Fruit fly (Drosophila melanogaster): ENCODE measurements around the gene CG1529.

Gene CG1529

dm6 chrX:21053849-21054581, 22.3 kb upstream of the CG1529 start, which contains the start of the genes Stt3A and bves (continued):
- TF ChIP-seq sens-2 (GFP tag; IDR thresholded peaks at IDR 0.05) (peak; percentile 96), CG10543 (GFP tag; optimal IDR thresholded peaks at IDR 0.05) (peak; percentile 96), CG4617 (GFP tag; optimal IDR thresholded peaks at IDR 0.05; ENCODE audit: borderline replicate concordance) (peak; percentile 95), luna (GFP tag; optimal IDR thresholded peaks at IDR 0.05) (peak; percentile 96), CG7987 (GFP tag; optimal IDR thresholded peaks at IDR 0.05) (peak; percentile 96), CG16813 (GFP tag; IDR thresholded peaks at IDR 0.05; ENCODE audit: partially characterized antibody) (peak; percentile 59; the same call in 2 of the 3 replicates), CoRest (tag; optimal IDR thresholded peaks at IDR 0.05) (peak; percentile 98), CG6813 (GFP tag; optimal IDR thresholded peaks at IDR 0.05) (peak; percentile 99), C15 (GFP tag; IDR thresholded peaks at IDR 0.05) (peak; percentile 90; the same call in 2 of the 3 replicates), CG31365 (tag; optimal IDR thresholded peaks at IDR 0.05) (peak; percentile 92), dmrt99B (tag; optimal IDR thresholded peaks at IDR 0.05) (peak; percentile 99), CG12155 (GFP tag; optimal IDR thresholded peaks at IDR 0.05) (peak; percentile 96), CG12104 (GFP tag; optimal IDR thresholded peaks at IDR 0.05) (peak; percentile 94), Oaz (GFP tag; IDR thresholded peaks at IDR 0.05) (peak; percentile 93), Eip74EF (GFP tag; optimal IDR thresholded peaks at IDR 0.05) (peak in 1 of 2 experiments; percentile 98), CG10147 (GFP tag; optimal IDR thresholded peaks at IDR 0.05) (peak; percentile 97), pnt (GFP tag; optimal IDR thresholded peaks at IDR 0.05) (peak; percentile 97), CG14710 (tag; optimal IDR thresholded peaks at IDR 0.05) (peak; percentile 96), salm (tag; optimal IDR thresholded peaks at IDR 0.05) (peak; percentile 99), CG6683 (GFP tag; optimal IDR thresholded peaks at IDR 0.05) (peak; percentile 97), CG7357 (GFP tag; IDR thresholded peaks at IDR 0.05) (peak; percentile 91), CG1233 (GFP tag; optimal IDR thresholded peaks at IDR 0.05) (peak; percentile 97), Optix (GFP tag; IDR thresholded peaks at IDR 0.05) (peak; percentile 96), dan (GFP tag; IDR thresholded peaks at IDR 0.05) (peak; percentile 84), tio (GFP tag; optimal IDR thresholded peaks at IDR 0.05) (peak; percentile 94), tna (GFP tag; IDR thresholded peaks at IDR 0.05; ENCODE audit: partially characterized antibody) (peak; percentile 23; the same call in 1 of the 2 replicates), NK7.1 (GFP tag; optimal IDR thresholded peaks at IDR 0.05) (peak; percentile 97), tll (GFP tag; optimal IDR thresholded peaks at IDR 0.05) (no peak), exex (tag; optimal IDR thresholded peaks at IDR 0.05) (peak; percentile 90), CG42726 (GFP tag; IDR thresholded peaks at IDR 0.05; ENCODE audit: partially characterized antibody) (peak; percentile 53; the same call in 1 of the 2 replicates), Nf-YA (GFP tag; IDR thresholded peaks at IDR 0.05) (peak; percentile 95), YL-1 (GFP tag; optimal IDR thresholded peaks at IDR 0.05) (peak; percentile 98), crp (GFP tag; optimal IDR thresholded peaks at IDR 0.05) (peak; percentile 40 to 80), CG8924 (tag; optimal IDR thresholded peaks at IDR 0.05) (peak; percentile 99), zfh1 (GFP tag; IDR thresholded peaks at IDR 0.05) (peak; percentile 99), Dek (tag; optimal IDR thresholded peaks at IDR 0.05) (peak; percentile 97), org-1 (GFP tag; optimal IDR thresholded peaks at IDR 0.05) (peak; percentile 99), zen2 (GFP tag; IDR thresholded peaks at IDR 0.05; ENCODE audit: partially characterized antibody) (peak; percentile 42; the same call in 1 of the 3 replicates), run (tag; optimal IDR thresholded peaks at IDR 0.05) (peak; percentile 98), dimm (GFP tag; IDR thresholded peaks at IDR 0.05) (peak; percentile 91), CG14965 (GFP tag; optimal IDR thresholded peaks at IDR 0.05; ENCODE audit: borderline replicate concordance) (peak; percentile 87), sna (GFP tag; IDR thresholded peaks at IDR 0.05; ENCODE audit: partially characterized antibody) (peak; percentile 75), CG17829 (tag; optimal IDR thresholded peaks at IDR 0.05) (peak; percentile 99), CG17328 (GFP tag; IDR thresholded peaks at IDR 0.05) (peak; percentile 99), CG9727 (GFP tag; optimal IDR thresholded peaks at IDR 0.05) (peak; percentile 98), lab (GFP tag; optimal IDR thresholded peaks at IDR 0.05) (peak; percentile 99), CG11456 (GFP tag; IDR thresholded peaks at IDR 0.05) (peak; percentile 95)

Measured in whole organism, embryonic.